Fruit fly (Drosophila melanogaster) whole organism: ENCODE measurements around the gene Fuca.

Experiments used
- CG8478 ChIP-seq: fragments of >200 bp; optimal IDR thresholded peaks from 2 replicates; lab custom pipeline; 2018; ENCODE audit warnings: inconsistent platforms
- Dll ChIP-seq: fragments of >200 bp; optimal IDR thresholded peaks from 2 replicates; lab custom pipeline; 2017
- EcR ChIP-seq, 2 experiments: fragments of >200 bp; optimal IDR thresholded peaks; 2 replicates each; lab custom pipeline; 2017; ENCODE audit warnings: missing biosample characterization in 2 of 2, missing genetic modification characterization in 2 of 2, missing genetic modification reagents in 2 of 2
- psq ChIP-seq: fragments of >200 bp; optimal IDR thresholded peaks from 2 replicates; lab custom pipeline; 2017
- usp ChIP-seq: fragments of >200 bp; optimal IDR thresholded peaks from 2 replicates; lab custom pipeline; 2017; ENCODE audit warnings: missing biosample characterization, missing genetic modification characterization, mixed read lengths

DNA sequence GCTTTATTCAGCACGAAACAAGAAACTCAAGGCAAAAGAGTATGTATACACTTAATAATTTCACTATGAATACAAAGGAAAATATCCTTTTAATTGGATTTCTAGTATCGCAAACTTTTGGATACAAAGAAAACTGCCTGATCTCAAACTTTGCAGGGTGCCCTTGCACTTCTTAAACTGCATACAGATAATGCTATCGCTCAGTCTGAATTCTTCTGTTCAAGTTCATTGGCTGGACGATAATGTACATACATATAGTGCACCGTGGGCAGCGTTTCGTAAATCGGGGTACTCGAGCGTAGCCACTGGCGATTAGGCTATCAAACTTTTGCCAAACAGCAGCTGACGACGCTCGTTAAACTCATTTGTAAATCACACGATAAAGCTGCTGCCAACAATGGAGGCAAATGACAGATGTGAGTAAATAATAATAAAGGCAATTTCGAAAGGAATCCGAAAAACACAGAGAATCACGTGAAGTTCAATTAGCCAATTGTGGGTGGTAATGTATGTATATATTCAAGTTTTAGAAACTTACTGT lies 4.2 kb upstream of the Fuca start:
- TF ChIP-seq EcR (GFP tag; optimal IDR thresholded peaks at IDR 0.05; lab: Kevin White, UChicago) (no peak), usp (GFP tag; lab: Kevin White, UChicago) (no peak), CG8478 (lab: Kevin White, UChicago) (no peak), psq (no peak), Dll (lab: Kevin White, UChicago) (no peak)
